Fruit fly (Drosophila melanogaster) whole organism, adult: ENCODE measurements around the gene Cadps.

Experiments used
- CG12768 ChIP-seq: fragments of 200-800 bp; sonication (Bioruptor generic); optimal IDR thresholded peaks from 2 replicates; lab custom pipeline; 2017; ENCODE audit warnings: missing biosample characterization, missing genetic modification characterization, mild to moderate bottlenecking, moderate library complexity, missing genetic modification reagents
- CG14711 ChIP-seq: fragments of 200-800 bp; sonication (Bioruptor generic); optimal IDR thresholded peaks from 2 replicates; lab custom pipeline; 2018; ENCODE audit warnings: missing biosample characterization, mild to moderate bottlenecking, missing genetic modification characterization, moderate library complexity
- CG1620 ChIP-seq: fragments of 200-800 bp; sonication (Bioruptor generic); optimal IDR thresholded peaks from 2 replicates; lab custom pipeline; 2016; ENCODE audit warnings: missing biosample characterization, missing genetic modification characterization
- CG33017 ChIP-seq: fragments of 200-800 bp; sonication (Bioruptor generic); optimal IDR thresholded peaks from 2 replicates; lab custom pipeline; 2018; ENCODE audit warnings: missing biosample characterization, mild to moderate bottlenecking, missing genetic modification characterization, moderate library complexity
- CG7101 ChIP-seq: fragments of 200-800 bp; sonication (Bioruptor generic); optimal IDR thresholded peaks from 2 replicates; lab custom pipeline; 2018; ENCODE audit warnings: missing biosample characterization, mild to moderate bottlenecking, missing genetic modification characterization, moderate library complexity
- Clk ChIP-seq: fragments of 200-800 bp; sonication (Bioruptor generic); optimal IDR thresholded peaks from 2 replicates; lab custom pipeline; 2017; ENCODE audit warnings: missing biosample characterization, missing genetic modification characterization
- Crg-1 ChIP-seq: fragments of 200-800 bp; sonication (Bioruptor generic); optimal IDR thresholded peaks from 2 replicates; lab custom pipeline; 2016; ENCODE audit warnings: missing biosample characterization, missing genetic modification characterization
- Hr96 ChIP-seq: fragments of 200-800 bp; sonication (Bioruptor generic); optimal IDR thresholded peaks from 2 replicates; lab custom pipeline; 2016; ENCODE audit warnings: missing biosample characterization, missing genetic modification characterization
- cic ChIP-seq: fragments of 200-800 bp; sonication (Bioruptor generic); optimal IDR thresholded peaks from 2 replicates; lab custom pipeline; 2017; ENCODE audit warnings: missing biosample characterization, mild to moderate bottlenecking, missing genetic modification characterization, moderate library complexity
- cnc ChIP-seq, 2 experiments: fragments of >200 bp; optimal IDR thresholded peaks; 2 replicates each; lab custom pipeline; 2017
- kay ChIP-seq: fragments of 200-800 bp; sonication (Bioruptor generic); peaks from one replicate; lab custom pipeline; 2016; ENCODE audit warnings: missing biosample characterization, missing genetic modification characterization, borderline replicate concordance

- TF ChIP-seq CG12768 (GFP tag; lab: Kevin White, UChicago) (no peak), Hr96 (GFP tag; lab: Kevin White, UChicago) (no peak), cnc (optimal IDR thresholded peaks at IDR 0.05; lab: Kevin White, UChicago) (no peak), Clk (GFP tag; lab: Kevin White, UChicago) (no peak), CG7101 (no peak), kay (peak; percentile 93), cic (no peak), Crg-1 (no peak), CG1620 (GFP tag; lab: Kevin White, UChicago) (no peak), CG14711 (tag; lab: Kevin White, UChicago) (no peak), CG33017 (tag; lab: Kevin White, UChicago) (no peak)
Observed at dm6 chr4:1224232-1224631, 6.4 kb upstream of the Cadps start.
